Worm (Caenorhabditis elegans) whole organism, young adult: ENCODE data around the gene ptr-1.

Experiments
- B0019.2 ChIP-seq: fragments of 200-800 bp; sonication (Bioruptor generic); conservative IDR thresholded peaks from 2 replicates; pipeline ENCODE4 v1.3.6; 2022; ENCODE audit warnings: missing genetic modification reagents, missing genetic modification characterization, missing compliant biosample characterization
- B0336.3 ChIP-seq: fragments of 200-800 bp; sonication (Bioruptor generic); IDR thresholded peaks from 2 replicates; pipeline ENCODE4 v1.3.6; 2022; ENCODE audit warnings: missing genetic modification characterization, missing compliant biosample characterization
- F37B4.10 ChIP-seq: fragments of 200-800 bp; sonication (Bioruptor generic); IDR thresholded peaks from 2 replicates; pipeline ENCODE4 v1.3.6; 2022; ENCODE audit warnings: missing genetic modification characterization, missing compliant biosample characterization
- F57A8.1 ChIP-seq: fragments of 200-800 bp; sonication (Bioruptor generic); optimal IDR thresholded peaks from 2 replicates; lab custom pipeline; 2018; ENCODE audit warnings: mild to moderate bottlenecking, missing genetic modification characterization, moderate library complexity, missing compliant biosample characterization
- akir-1 ChIP-seq: fragments of 200-800 bp; sonication (Bioruptor generic); optimal IDR thresholded peaks from 2 replicates; lab custom pipeline; 2018; ENCODE audit warnings: mild to moderate bottlenecking, missing genetic modification characterization, moderate library complexity, missing compliant biosample characterization
- aptf-2 ChIP-seq: fragments of 200-800 bp; sonication (Bioruptor generic); conservative IDR thresholded peaks from 2 replicates; pipeline ENCODE4 v1.3.6; 2022; ENCODE audit warnings: missing genetic modification reagents, missing genetic modification characterization, missing compliant biosample characterization
- ceh-58 ChIP-seq: fragments of 200-800 bp; sonication (Bioruptor generic); IDR thresholded peaks from 2 replicates; pipeline ENCODE4 v1.3.6; 2022; ENCODE audit warnings: missing genetic modification characterization, missing compliant biosample characterization
- ceh-91 ChIP-seq: fragments of 200-800 bp; sonication (Bioruptor generic); IDR thresholded peaks from 2 replicates; pipeline ENCODE4 v1.3.6; 2022; ENCODE audit warnings: missing genetic modification reagents, missing genetic modification characterization, missing compliant biosample characterization
- efl-1 ChIP-seq: fragments of 150-350 bp; optimal IDR thresholded peaks from 2 replicates; lab custom pipeline; 2014; ENCODE audit warnings: missing biosample characterization, missing genetic modification reagents, missing genetic modification characterization
- egl-18 ChIP-seq: fragments of 200-800 bp; sonication (Bioruptor generic); IDR thresholded peaks from 2 replicates; pipeline ENCODE4 v1.3.6; 2022; ENCODE audit warnings: missing genetic modification reagents, missing genetic modification characterization, missing compliant biosample characterization
- egl-44 ChIP-seq: fragments of 200-800 bp; sonication (Bioruptor generic); IDR thresholded peaks from 2 replicates; pipeline ENCODE4 v1.3.6; 2022; ENCODE audit warnings: missing genetic modification reagents, missing genetic modification characterization, missing compliant biosample characterization
- egrh-3 ChIP-seq: fragments of 200-800 bp; sonication (Bioruptor generic); IDR thresholded peaks from 2 replicates; pipeline ENCODE4 v1.3.6; 2022; ENCODE audit warnings: missing genetic modification reagents, missing genetic modification characterization, missing compliant biosample characterization
- ekl-4 ChIP-seq: fragments of 200-800 bp; sonication (Bioruptor generic); IDR thresholded peaks from 2 replicates; pipeline ENCODE4 v1.3.6; 2022; ENCODE audit warnings: missing genetic modification reagents, missing genetic modification characterization, missing compliant biosample characterization
- gei-17 ChIP-seq: fragments of 200-800 bp; sonication (Bioruptor generic); optimal IDR thresholded peaks from 2 replicates; lab custom pipeline; 2018; ENCODE audit warnings: mild to moderate bottlenecking, missing genetic modification characterization, missing compliant biosample characterization
- let-526 ChIP-seq: fragments of 200-800 bp; sonication (Bioruptor generic); IDR thresholded peaks from 2 replicates; pipeline ENCODE4 v1.3.6; 2022; ENCODE audit warnings: missing genetic modification reagents, missing genetic modification characterization, missing compliant biosample characterization
- lin-35 ChIP-seq, 3 experiments: fragments of 150-350 bp in 2 of 3; sonication (generic microtip) in 1 of 3; optimal IDR thresholded peaks; 2 replicates each; lab custom pipeline; 2014 to 2018; ENCODE audit warnings: missing biosample characterization in 3 of 3, missing genetic modification characterization in 3 of 3, missing genetic modification reagents in 3 of 3
- lin-40 ChIP-seq: sonication (generic microtip); optimal IDR thresholded peaks from 2 replicates; lab custom pipeline; 2016; ENCODE audit warnings: missing genetic modification characterization, mild to moderate bottlenecking, missing compliant biosample characterization, missing genotype, missing genetic modification reagents
- lin-54 ChIP-seq: fragments of 200-800 bp; sonication (Bioruptor generic); optimal IDR thresholded peaks from 2 replicates; lab custom pipeline; 2018; ENCODE audit warnings: mild to moderate bottlenecking, missing genetic modification characterization, missing compliant biosample characterization
- lsy-27 ChIP-seq: sonication (generic microtip); optimal IDR thresholded peaks from 2 replicates; lab custom pipeline; 2017; ENCODE audit warnings: missing genetic modification characterization, mild to moderate bottlenecking, missing compliant biosample characterization, antibody characterized with exemption, missing genotype, borderline replicate concordance; ENCODE audit not compliant: insufficient read depth
- madf-3 ChIP-seq: fragments of 200-800 bp; sonication (Bioruptor generic); IDR thresholded peaks from 2 replicates; pipeline ENCODE4 v1.3.6; 2022; ENCODE audit warnings: missing genetic modification reagents, missing genetic modification characterization, missing compliant biosample characterization
- madf-6 ChIP-seq: fragments of 200-800 bp; sonication (Bioruptor generic); IDR thresholded peaks from 2 replicates; pipeline ENCODE4 v1.3.6; 2022; ENCODE audit warnings: missing genetic modification reagents, missing genetic modification characterization, missing compliant biosample characterization
- mxl-1 ChIP-seq: sonication (generic microtip); optimal IDR thresholded peaks from 2 replicates; lab custom pipeline; 2016; ENCODE audit warnings: missing genetic modification characterization, missing compliant biosample characterization
- nfyb-1 ChIP-seq: fragments of 200-800 bp; sonication (Bioruptor generic); IDR thresholded peaks from 2 replicates; pipeline ENCODE4 v1.3.6; 2022; ENCODE audit warnings: missing genetic modification reagents, missing genetic modification characterization, missing compliant biosample characterization
- nhr-179 ChIP-seq: sonication (generic microtip); optimal IDR thresholded peaks from 2 replicates; lab custom pipeline; 2016; ENCODE audit warnings: mild to moderate bottlenecking, missing genetic modification characterization, missing compliant biosample characterization
- nhr-80 ChIP-seq: sonication (generic microtip); optimal IDR thresholded peaks from 2 replicates; lab custom pipeline; 2016; ENCODE audit warnings: missing genetic modification characterization, missing compliant biosample characterization
- nhr-90 ChIP-seq: sonication (generic microtip); optimal IDR thresholded peaks from 2 replicates; lab custom pipeline; 2016; ENCODE audit warnings: missing genotype, mild to moderate bottlenecking, missing genetic modification characterization, missing compliant biosample characterization
- rec-8 ChIP-seq, 2 experiments: sonication (generic microtip); optimal IDR thresholded peaks; 2 replicates each; lab custom pipeline; 2016; ENCODE audit warnings: mild to moderate bottlenecking in 2 of 2, missing genetic modification characterization in 2 of 2, missing genetic modification reagents in 2 of 2, missing genotype in 2 of 2, missing biosample characterization in 1 of 2, missing compliant biosample characterization in 1 of 2, moderate library complexity in 1 of 2
- snpc-1.1 ChIP-seq: sonication (generic microtip); optimal IDR thresholded peaks from 2 replicates; lab custom pipeline; 2017; ENCODE audit warnings: missing genetic modification characterization, mild to moderate bottlenecking, missing compliant biosample characterization, antibody characterized with exemption, moderate library complexity, missing genotype, missing genetic modification reagents; ENCODE audit not compliant: insufficient read depth
- snpc-4 ChIP-seq, 5 experiments: fragments of 150-350 bp in 1 of 5; sonication (generic microtip) in 4 of 5; optimal IDR thresholded peaks; 2 replicates each; lab custom pipeline; 2014 to 2018; ENCODE audit warnings: missing genetic modification characterization in 5 of 5, missing biosample characterization in 3 of 5, antibody characterized with exemption in 2 of 5, mild to moderate bottlenecking in 2 of 5, missing compliant biosample characterization in 2 of 5, missing genotype in 2 of 5, moderate library complexity in 2 of 5, missing genetic modification reagents in 1 of 5
- tbp1 ChIP-seq: fragments of 200-800 bp; sonication (Bioruptor generic); optimal IDR thresholded peaks from 2 replicates; lab custom pipeline; 2018; ENCODE audit warnings: mild to moderate bottlenecking, missing genetic modification characterization, missing compliant biosample characterization
- tbx-9 ChIP-seq: sonication (generic microtip); optimal IDR thresholded peaks from 2 replicates; lab custom pipeline; 2016; ENCODE audit warnings: borderline replicate concordance, missing genetic modification characterization, inconsistent platforms, missing compliant biosample characterization
- tlf-1 ChIP-seq: fragments of 200-800 bp; sonication (Bioruptor generic); optimal IDR thresholded peaks from 2 replicates; lab custom pipeline; 2018; ENCODE audit warnings: mild to moderate bottlenecking, missing genetic modification characterization, missing compliant biosample characterization
- unc-130 ChIP-seq: sonication (generic microtip); optimal IDR thresholded peaks from 2 replicates; lab custom pipeline; 2016; ENCODE audit warnings: missing genetic modification reagents, missing genetic modification characterization, missing compliant biosample characterization
- xnd-1 ChIP-seq: sonication (generic microtip); optimal IDR thresholded peaks from 2 replicates; lab custom pipeline; 2016; ENCODE audit warnings: missing genotype, missing genetic modification reagents, missing genetic modification characterization, missing compliant biosample characterization
- ztf-26 ChIP-seq: sonication (generic microtip); optimal IDR thresholded peaks from 2 replicates; lab custom pipeline; 2017; ENCODE audit warnings: missing genetic modification characterization, missing compliant biosample characterization
- ztf-28 ChIP-seq: fragments of 200-800 bp; sonication (Bioruptor generic); IDR thresholded peaks from 2 replicates; pipeline ENCODE4 v1.3.6; 2022; ENCODE audit warnings: missing genetic modification reagents, missing genetic modification characterization, missing compliant biosample characterization

ptr-1 gene

ce11 chrV:9175218-9175837, 6.2 kb downstream of the ptr-1 start, which contains the start of gene spas-1 (continued):
- TF ChIP-seq egl-18 (GFP tag; lab: Robert Waterston, UW) (no peak), madf-3 (0 out of 2 replicates have a peak, but pooled peaks have one; percentile 5), F57A8.1 (GFP tag; lab: Kevin White, UChicago) (no peak), tbx-9 (tag; lab: Kevin White, UChicago) (no peak), nhr-179 (tag; lab: Kevin White, UChicago) (no peak), lsy-27 (tag; lab: Kevin White, UChicago) (no peak), F37B4.10 (no peak), aptf-2 (GFP tag; lab: Robert Waterston, UW) (no peak), egrh-3 (GFP tag; lab: Robert Waterston, UW) (no peak), B0336.3 (GFP tag; lab: Robert Waterston, UW) (peak; percentile 67), ztf-26 (tag; lab: Kevin White, UChicago) (peak; percentile 56), akir-1 (no peak), ekl-4 (GFP tag; lab: Robert Waterston, UW) (peak; percentile 70; the same call in 1 of the 2 replicates), ztf-28 (no peak), xnd-1 (tag; lab: Kevin White, UChicago) (peak; percentile 40), snpc-4 (GFP tag; optimal IDR thresholded peaks at IDR 0.05; lab: Kevin White, UChicago) (no peak), snpc-4 (tag; optimal IDR thresholded peaks at IDR 0.05; lab: Kevin White, UChicago) (peak in 1 of 4 experiments; percentile 76)
- TF ChIP-seq, all 124 proteins: peak for 48

ce11 chrV:9173789-9174188, 7.7 kb downstream of the ptr-1 start, which contains the start of gene pqn-16:
Gene pqn-16 (plus strand): TSS chrV:9174089.
- TF ChIP-seq nfyb-1 (GFP tag; lab: Robert Waterston, UW) (no peak), gei-17 (GFP tag; lab: Kevin White, UChicago) (no peak), rec-8 (tag; optimal IDR thresholded peaks at IDR 0.05; lab: Kevin White, UChicago) (no peak), egl-44 (GFP tag; lab: Robert Waterston, UW) (no peak), ztf-28 (no peak), ceh-58 (no peak)

- TF ChIP-seq tbp1 (GFP tag; lab: Kevin White, UChicago) (no peak), snpc-4 (GFP tag; optimal IDR thresholded peaks at IDR 0.05; lab: Kevin White, UChicago) (no peak), snpc-4 (tag; optimal IDR thresholded peaks at IDR 0.05; lab: Kevin White, UChicago) (no peak), nhr-80 (peak; percentile 60), tlf-1 (GFP tag; lab: Kevin White, UChicago) (no peak)
- TF ChIP-seq, all 124 proteins: peak for 1
These were observed 8.5 kb downstream of the ptr-1 start, which contains the start of gene gad-3 for ce11 chrV:9172989-9173388. Gene gad-3 (minus strand): TSS chrV:9173005.

ce11 chrV:9168089-9168488, 13.4 kb downstream of the ptr-1 start, which contains the start of gene B0222.11:
Gene B0222.11 (minus strand): TSS chrV:9168189.
- no peak for TF ChIP-seq ceh-58

- TF ChIP-seq ztf-26 (tag; lab: Kevin White, UChicago), result no peak
- TF ChIP-seq B0019.2 (GFP tag; lab: Robert Waterston, UW), result no peak
- TF ChIP-seq madf-6 (GFP tag; lab: Robert Waterston, UW), result no peak
- no peak for TF ChIP-seq ceh-91 (GFP tag; lab: Robert Waterston, UW)
- no peak for TF ChIP-seq lin-35 (GFP tag; optimal IDR thresholded peaks at IDR 0.05; lab: Kevin White, UChicago)
- no peak for TF ChIP-seq mxl-1 (tag; lab: Kevin White, UChicago)
- TF ChIP-seq snpc-1.1 (tag; lab: Kevin White, UChicago), result no peak
- no peak for TF ChIP-seq let-526 (GFP tag; lab: Robert Waterston, UW)
- no peak for TF ChIP-seq nhr-90 (tag; lab: Kevin White, UChicago)
- TF ChIP-seq lin-54 (GFP tag; lab: Kevin White, UChicago), result no peak
- TF ChIP-seq aptf-2 (GFP tag; lab: Robert Waterston, UW), result no peak
- TF ChIP-seq efl-1 (GFP tag; lab: Kevin White, UChicago), result no peak
- no peak for TF ChIP-seq unc-130 (GFP tag; lab: Kevin White, UChicago)
- no peak for TF ChIP-seq lin-40 (tag; lab: Kevin White, UChicago)
- TF ChIP-seq, all 124 proteins: peak for 0
These were observed 15.2 kb downstream of the ptr-1 start for ce11 chrV:9166306-9166705.
